Fruit fly (Drosophila melanogaster) whole organism, wandering third instar larva: ENCODE data around the gene CG32075.
A peak's percentile ranks its signal among the peaks of the same experiment; 100 is the strongest.

Source experiments
- Abd-B ChIP-seq: fragments of >200 bp; optimal IDR thresholded peaks from 2 replicates; lab custom pipeline; 2017; ENCODE audit warnings: missing biosample characterization, missing genetic modification characterization
- CG32264 ChIP-seq: fragments of 200-800 bp; sonication (Bioruptor generic); optimal IDR thresholded peaks from 2 replicates; lab custom pipeline; 2016; ENCODE audit warnings: missing biosample characterization, missing genetic modification characterization
- CG9705 ChIP-seq: fragments of 200-800 bp; sonication (Bioruptor generic); optimal IDR thresholded peaks from 2 replicates; lab custom pipeline; 2018; ENCODE audit warnings: missing biosample characterization, mild to moderate bottlenecking, missing genetic modification characterization
- CrebA ChIP-seq: fragments of 200-800 bp; sonication (Bioruptor generic); optimal IDR thresholded peaks from 2 replicates; lab custom pipeline; 2016; ENCODE audit warnings: missing biosample characterization, mild to moderate bottlenecking, missing genetic modification characterization, borderline replicate concordance
- Dfd ChIP-seq: fragments of >200 bp; optimal IDR thresholded peaks from 2 replicates; lab custom pipeline; 2017; ENCODE audit warnings: missing biosample characterization, missing genetic modification characterization
- Dif ChIP-seq: fragments of 200-275, 200-300 bp; sonication (Bioruptor generic); optimal IDR thresholded peaks from 2 replicates; lab custom pipeline; 2018; ENCODE audit warnings: missing biosample characterization, missing genetic modification characterization; ENCODE audit not compliant: partially characterized antibody
- GATAd ChIP-seq: sonication (Bioruptor generic); optimal IDR thresholded peaks from 2 replicates; lab custom pipeline; 2016; ENCODE audit warnings: missing biosample characterization, missing genetic modification characterization
- HLH106 ChIP-seq: fragments of 200-800 bp; optimal IDR thresholded peaks from 3 replicates; lab custom pipeline; 2019; ENCODE audit warnings: missing biosample characterization, mild to moderate bottlenecking, missing genetic modification characterization, moderate library complexity
- Hnf4 ChIP-seq: fragments of 200-800 bp; sonication (Bioruptor generic); optimal IDR thresholded peaks from 2 replicates; lab custom pipeline; 2016; ENCODE audit warnings: missing biosample characterization, mild to moderate bottlenecking, missing genetic modification characterization
- Hr78 ChIP-seq: fragments of >200 bp; optimal IDR thresholded peaks from 2 replicates; lab custom pipeline; 2017; ENCODE audit warnings: missing biosample characterization, missing genetic modification characterization
- Hr83 ChIP-seq: fragments of 200-300 bp; sonication (Bioruptor generic); optimal IDR thresholded peaks from 2 replicates; lab custom pipeline; 2016; ENCODE audit warnings: missing biosample characterization, mild to moderate bottlenecking, missing genetic modification characterization, moderate library complexity; ENCODE audit not compliant: poor library complexity, severe bottlenecking
- Jra ChIP-seq: sonication (Bioruptor generic); optimal IDR thresholded peaks from 2 replicates; lab custom pipeline; 2016; ENCODE audit warnings: missing biosample characterization, missing genetic modification characterization
- Mio ChIP-seq: sonication (Bioruptor generic); optimal IDR thresholded peaks from 2 replicates; lab custom pipeline; 2016; ENCODE audit warnings: missing biosample characterization, missing genetic modification characterization
- Myc ChIP-seq: fragments of >200 bp; optimal IDR thresholded peaks from 2 replicates; lab custom pipeline; 2017
- N ChIP-seq: fragments of >200 bp; optimal IDR thresholded peaks from 2 replicates; lab custom pipeline; 2018; ENCODE audit warnings: missing biosample characterization, missing external identifiers, missing genetic modification characterization
- OdsH ChIP-seq: fragments of 200-800 bp; sonication (Bioruptor generic); optimal IDR thresholded peaks from 2 replicates; lab custom pipeline; 2016; ENCODE audit warnings: missing biosample characterization, mild to moderate bottlenecking, missing genetic modification characterization
- Rel ChIP-seq, 2 experiments: fragments of 200-800 bp; sonication (Bioruptor generic) in 1 of 2; optimal IDR thresholded peaks; 2 replicates in 1 of 2; 3 replicates in 1 of 2; lab custom pipeline; 2016 to 2019; ENCODE audit warnings: mild to moderate bottlenecking in 2 of 2, missing biosample characterization in 2 of 2, missing genetic modification characterization in 2 of 2, moderate library complexity in 1 of 2
- Sp1 ChIP-seq: fragments of 200-800 bp; sonication (Bioruptor generic); optimal IDR thresholded peaks from 3 replicates; lab custom pipeline; 2019; ENCODE audit warnings: missing biosample characterization, mild to moderate bottlenecking, missing genetic modification characterization, moderate library complexity
- Vsx2 ChIP-seq: fragments of 200-300, 225-300 bp; sonication (Bioruptor generic); optimal IDR thresholded peaks from 2 replicates; lab custom pipeline; 2018; ENCODE audit warnings: missing biosample characterization, missing genetic modification characterization; ENCODE audit not compliant: partially characterized antibody
- br ChIP-seq: fragments of 200-800 bp; sonication (Bioruptor generic); optimal IDR thresholded peaks from 2 replicates; lab custom pipeline; 2016; ENCODE audit warnings: missing biosample characterization, missing genetic modification characterization
- brk ChIP-seq: fragments of 200-800 bp; sonication (Bioruptor generic); optimal IDR thresholded peaks from 2 replicates; lab custom pipeline; 2016; ENCODE audit warnings: missing biosample characterization, mild to moderate bottlenecking, missing genetic modification characterization
- dl ChIP-seq, 2 experiments: fragments of 175-275, 200-275 bp in 1 of 2; fragments of 200-275 bp in 1 of 2; sonication (Bioruptor generic); optimal IDR thresholded peaks; lab custom pipeline; 2018; ENCODE audit warnings: mild to moderate bottlenecking in 2 of 2, missing biosample characterization in 2 of 2, missing genetic modification characterization in 2 of 2, moderate library complexity in 2 of 2; ENCODE audit not compliant: partially characterized antibody in 2 of 2, insufficient read depth in 1 of 2
- ey ChIP-seq: fragments of 200-800 bp; sonication (Bioruptor generic); optimal IDR thresholded peaks from 2 replicates; lab custom pipeline; 2016; ENCODE audit warnings: missing biosample characterization, missing genetic modification characterization
- foxo ChIP-seq, 2 experiments: fragments of 200-800 bp; sonication (Bioruptor generic); optimal IDR thresholded peaks; 2 replicates in 1 of 2; 3 replicates in 1 of 2; lab custom pipeline; 2016 to 2017; ENCODE audit warnings: missing biosample characterization in 2 of 2, missing genetic modification characterization in 2 of 2
- fru ChIP-seq: fragments of 200-800 bp; sonication (Bioruptor generic); optimal IDR thresholded peaks from 3 replicates; lab custom pipeline; 2016; ENCODE audit warnings: missing biosample characterization, mild to moderate bottlenecking, missing genetic modification characterization
- h ChIP-seq: fragments of 200-800 bp; sonication (Bioruptor generic); optimal IDR thresholded peaks from 3 replicates; lab custom pipeline; 2016; ENCODE audit warnings: missing biosample characterization, mild to moderate bottlenecking, missing genetic modification characterization
- jim ChIP-seq: fragments of 175-275, 200-325 bp; sonication (Bioruptor generic); optimal IDR thresholded peaks from 2 replicates; lab custom pipeline; 2016; ENCODE audit warnings: missing biosample characterization, mild to moderate bottlenecking, missing genetic modification characterization
- lola ChIP-seq: fragments of >200 bp; optimal IDR thresholded peaks from 2 replicates; lab custom pipeline; 2017; ENCODE audit warnings: missing biosample characterization, missing genetic modification characterization
- pan ChIP-seq: fragments of >200 bp; optimal IDR thresholded peaks from 2 replicates; lab custom pipeline; 2017
- psq ChIP-seq: fragments of 200-800 bp; sonication (Bioruptor generic); optimal IDR thresholded peaks from 3 replicates; lab custom pipeline; 2017; ENCODE audit warnings: missing biosample characterization, mild to moderate bottlenecking, missing genetic modification characterization, moderate library complexity
- rgr ChIP-seq: fragments of 200-800 bp; sonication (Bioruptor generic); optimal IDR thresholded peaks from 3 replicates; lab custom pipeline; 2016; ENCODE audit warnings: missing biosample characterization, mild to moderate bottlenecking, missing genetic modification characterization
- sage ChIP-seq: fragments of 200-800 bp; sonication (Bioruptor generic); optimal IDR thresholded peaks from 2 replicates; lab custom pipeline; 2016; ENCODE audit warnings: missing biosample characterization, mild to moderate bottlenecking, missing genetic modification characterization
- sv ChIP-seq: fragments of 200-800 bp; sonication (Bioruptor generic); optimal IDR thresholded peaks from 3 replicates; lab custom pipeline; 2016; ENCODE audit warnings: missing biosample characterization, missing genetic modification characterization
- usp ChIP-seq: fragments of >200 bp; optimal IDR thresholded peaks from 2 replicates; lab custom pipeline; 2017; ENCODE audit warnings: missing biosample characterization, missing genetic modification characterization
- woc ChIP-seq: sonication (Bioruptor generic); optimal IDR thresholded peaks from 2 replicates; lab custom pipeline; 2016; ENCODE audit warnings: missing biosample characterization, mild to moderate bottlenecking, missing genetic modification characterization

CG32075 gene

DNA sequence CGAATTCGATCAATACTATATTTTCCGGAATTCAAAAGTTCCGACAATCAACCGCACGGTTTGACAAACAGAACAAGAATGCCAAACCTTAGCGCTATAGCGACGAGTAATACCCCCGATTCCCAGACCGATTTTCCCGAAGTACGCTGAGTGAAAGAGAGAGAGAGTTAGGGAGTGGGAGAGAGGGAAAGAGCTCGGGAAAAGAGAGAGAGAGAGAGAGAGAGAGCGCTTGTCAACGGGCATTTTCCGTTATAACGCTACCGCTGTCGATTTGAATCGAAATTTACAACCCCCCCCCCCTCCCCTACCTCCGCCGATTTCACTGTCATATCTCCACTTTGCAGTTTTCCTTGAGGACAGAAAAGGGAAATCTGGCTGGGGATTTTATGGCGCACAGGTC lies 18.2 kb downstream of the CG32075 start:
- TF ChIP-seq Dfd (GFP tag; lab: Kevin White, UChicago) = peak; percentile 82
- no peak for TF ChIP-seq woc (GFP tag; lab: Kevin White, UChicago)

- TF ChIP-seq h = no peak
- TF ChIP-seq N (GFP tag; lab: Kevin White, UChicago) = no peak
- TF ChIP-seq ey (GFP tag; lab: Kevin White, UChicago) = no peak
- TF ChIP-seq CG32264 (GFP tag; lab: Kevin White, UChicago) = no peak
- TF ChIP-seq Jra (GFP tag; lab: Kevin White, UChicago) = no peak
- TF ChIP-seq br (GFP tag; lab: Kevin White, UChicago) = no peak
- TF ChIP-seq Sp1 (GFP tag; lab: Kevin White, UChicago) = no peak
- TF ChIP-seq brk = no peak
These were observed 19.7 kb downstream of the CG32075 start for dm6 chr3L:11045009-11045408.

DNA sequence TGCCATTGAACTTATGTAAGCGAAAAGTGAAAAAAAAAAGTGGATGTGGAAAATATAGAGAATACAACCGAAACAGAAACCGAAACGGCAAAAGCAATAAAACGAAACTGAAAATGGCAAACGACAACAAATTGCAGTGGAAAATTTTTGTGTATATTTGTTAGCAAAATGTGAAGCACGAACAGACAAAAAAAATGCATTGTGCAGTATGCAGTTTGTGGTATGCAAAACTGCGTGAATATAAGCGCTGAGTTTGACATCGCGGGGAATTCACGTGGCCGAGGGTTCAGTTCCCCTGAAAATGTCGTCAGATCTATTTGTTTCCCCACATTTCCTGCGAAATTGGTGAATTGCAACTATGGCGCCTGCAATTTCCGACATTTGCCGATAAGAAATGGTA lies 21.1 kb downstream of the CG32075 start:
- TF ChIP-seq Abd-B (no peak), lola (GFP tag; lab: Kevin White, UChicago) (no peak), rgr (GFP tag; lab: Kevin White, UChicago) (no peak), pan (lab: Kevin White, UChicago) (no peak), brk (no peak), dl (GFP tag; optimal IDR thresholded peaks at IDR 0.05; lab: Kevin White, UChicago; ENCODE audit: insufficient read depth in 1 of 2, partially characterized antibody in 2 of 2) (no peak), Hr83 (no peak), Vsx2 (GFP tag; lab: Kevin White, UChicago) (no peak), fru (GFP tag; lab: Kevin White, UChicago) (no peak), Sp1 (GFP tag; lab: Kevin White, UChicago) (no peak), woc (GFP tag; lab: Kevin White, UChicago) (no peak), Mio (GFP tag; lab: Kevin White, UChicago) (no peak), OdsH (GFP tag; lab: Kevin White, UChicago) (no peak), CG32264 (GFP tag; lab: Kevin White, UChicago) (no peak), Hr78 (GFP tag; lab: Kevin White, UChicago) (no peak), Myc (lab: Kevin White, UChicago) (no peak)

DNA sequence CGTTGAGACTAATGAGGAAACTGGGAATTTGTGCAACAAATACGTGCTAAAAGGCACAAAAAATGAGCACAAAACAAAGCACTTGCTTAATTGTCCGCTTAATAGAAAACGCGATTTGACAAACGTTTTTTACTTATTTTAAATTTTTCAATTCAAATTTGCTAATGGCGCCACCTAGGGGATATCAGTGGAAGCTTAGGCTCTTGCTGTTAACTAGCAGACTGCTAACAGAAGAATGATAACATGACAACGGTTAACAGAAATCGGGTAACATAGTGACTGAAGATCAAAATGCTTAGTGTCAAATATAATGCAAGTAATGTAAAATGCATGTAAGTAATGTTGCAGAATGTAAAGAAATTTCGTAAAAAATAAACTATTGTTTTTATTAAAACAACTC lies 23.5 kb downstream of the CG32075 start:
- TF ChIP-seq fru (GFP tag; lab: Kevin White, UChicago) (no peak), Myc (lab: Kevin White, UChicago) (peak; percentile 13), rgr (GFP tag; lab: Kevin White, UChicago) (no peak), h (no peak), Jra (GFP tag; lab: Kevin White, UChicago) (no peak), Hr83 (no peak), Rel (GFP tag; optimal IDR thresholded peaks at IDR 0.05; lab: Kevin White, UChicago) (no peak), Rel (tag; optimal IDR thresholded peaks at IDR 0.05; lab: Kevin White, UChicago) (no peak)

DNA sequence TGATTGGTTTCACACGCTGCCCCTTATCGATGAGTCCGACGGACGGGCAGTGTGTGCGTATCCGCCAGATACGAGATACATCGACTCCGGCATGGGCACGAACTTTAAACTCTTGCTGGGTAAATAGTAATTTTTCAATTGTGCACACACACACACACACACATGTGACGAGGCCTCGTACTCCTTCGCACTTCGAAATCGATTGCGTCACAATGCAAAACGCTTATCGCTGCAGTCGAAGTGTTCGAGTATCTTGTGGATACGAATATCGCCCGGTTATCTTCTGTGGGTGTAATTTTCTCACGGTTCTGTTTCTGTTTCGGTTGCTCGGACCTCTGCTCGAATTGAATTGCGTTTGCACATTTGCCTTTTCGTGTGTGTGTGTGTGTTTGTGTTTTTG lies 29.7 kb downstream of the CG32075 start:
- TF ChIP-seq fru (GFP tag; lab: Kevin White, UChicago) = no peak

DNA sequence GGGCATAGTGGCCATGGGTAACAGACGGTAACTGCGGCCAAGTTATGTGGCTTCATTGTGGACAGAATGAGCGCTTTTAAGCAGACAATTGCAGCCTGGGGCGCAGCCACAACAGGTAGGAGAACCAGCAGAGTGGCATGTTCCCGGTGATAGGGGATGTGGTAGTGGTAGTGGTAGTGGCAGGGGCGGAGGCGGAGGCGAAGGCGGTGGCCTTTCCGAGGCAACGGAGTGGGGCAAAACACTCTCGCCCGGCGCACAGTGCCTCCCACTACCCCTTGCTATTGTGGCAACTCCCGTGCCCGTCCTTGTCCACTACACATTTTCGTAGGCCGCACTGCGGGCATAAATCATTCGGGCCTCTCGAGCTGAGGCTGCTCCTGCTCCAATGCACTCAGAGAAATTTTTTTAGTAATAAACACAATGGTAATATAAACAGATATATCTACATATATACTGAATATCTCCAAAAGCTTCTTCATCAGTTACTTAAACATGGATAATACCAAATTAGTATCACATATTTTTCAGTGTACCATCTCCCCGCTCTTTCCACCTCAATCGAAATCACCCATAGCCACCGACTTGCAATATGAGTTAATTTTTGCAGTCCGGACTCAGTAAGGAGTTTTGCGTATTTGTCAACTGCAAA lies 31.3 kb downstream of the CG32075 start:
- TF ChIP-seq foxo (GFP tag; optimal IDR thresholded peaks at IDR 0.05; lab: Kevin White, UChicago) (peak in 1 of 2 experiments; percentile 72), GATAd (GFP tag; lab: Kevin White, UChicago) (no peak), usp (GFP tag; lab: Kevin White, UChicago) (no peak), Hr78 (GFP tag; lab: Kevin White, UChicago) (no peak), Hr83 (peak; percentile 20), Dif (GFP tag; lab: Kevin White, UChicago) (no peak), CG9705 (GFP tag; lab: Kevin White, UChicago) (peak; percentile 12), Hnf4 (GFP tag; lab: Kevin White, UChicago) (peak; percentile 62), woc (GFP tag; lab: Kevin White, UChicago) (peak; percentile 72), Abd-B (no peak), sv (GFP tag; lab: Kevin White, UChicago) (no peak), fru (GFP tag; lab: Kevin White, UChicago) (peak; percentile 78), Sp1 (GFP tag; lab: Kevin White, UChicago) (peak; percentile 79), rgr (GFP tag; lab: Kevin White, UChicago) (peak; percentile 75), h (peak; percentile 83), N (GFP tag; lab: Kevin White, UChicago) (no peak), pan (lab: Kevin White, UChicago) (no peak), OdsH (GFP tag; lab: Kevin White, UChicago) (peak; percentile 70), dl (GFP tag; optimal IDR thresholded peaks at IDR 0.05; lab: Kevin White, UChicago; ENCODE audit: insufficient read depth in 1 of 2, partially characterized antibody in 2 of 2) (no peak), Vsx2 (GFP tag; lab: Kevin White, UChicago) (no peak), Jra (GFP tag; lab: Kevin White, UChicago) (peak; percentile 18), br (GFP tag; lab: Kevin White, UChicago) (peak; percentile 71), HLH106 (tag; lab: Kevin White, UChicago) (peak; percentile 76), sage (peak; percentile 51), CG32264 (GFP tag; lab: Kevin White, UChicago) (no peak), psq (peak; percentile 61), CrebA (GFP tag; lab: Kevin White, UChicago) (no peak), jim (GFP tag; lab: Kevin White, UChicago) (no peak), Mio (GFP tag; lab: Kevin White, UChicago) (no peak)
